Fruit fly (Drosophila melanogaster) whole organism, embryonic: ENCODE data around the gene Spn85F.

Experiments used
- CG10366 ChIP-seq: fragments of 200-800 bp; sonication (Bioruptor generic); IDR thresholded peaks from 2 replicates; pipeline ENCODE4 v1.3.6; 2022; ENCODE audit warnings: missing biosample characterization, missing genetic modification characterization
- CG11247 ChIP-seq: fragments of 200-800 bp; sonication (Bioruptor generic); IDR thresholded peaks from 2 replicates; pipeline ENCODE4 v1.3.6; 2022; ENCODE audit warnings: missing biosample characterization, missing genetic modification characterization
- CG12155 ChIP-seq: fragments of 200-800 bp; sonication (Bioruptor generic); optimal IDR thresholded peaks from 3 replicates; lab custom pipeline; 2016; ENCODE audit warnings: missing biosample characterization, missing genetic modification characterization
- CG15269 ChIP-seq: fragments of 200-800 bp; sonication (Bioruptor generic); optimal IDR thresholded peaks from 2 replicates; lab custom pipeline; 2018; ENCODE audit warnings: missing biosample characterization, mild to moderate bottlenecking, missing genetic modification characterization, moderate library complexity
- CG15696 ChIP-seq: fragments of 200-800 bp; sonication (Bioruptor generic); optimal IDR thresholded peaks from 2 replicates; lab custom pipeline; 2019; ENCODE audit warnings: missing biosample characterization, mild to moderate bottlenecking, missing genetic modification characterization, moderate library complexity
- CG17328 ChIP-seq: fragments of 200-800 bp; sonication (Bioruptor generic); IDR thresholded peaks from 2 replicates; pipeline ENCODE4 v1.3.6; 2022; ENCODE audit warnings: missing biosample characterization, missing genetic modification characterization
- CG34224 ChIP-seq: fragments of 200-800 bp; sonication (Bioruptor generic); IDR thresholded peaks from 3 replicates; pipeline ENCODE4 v1.3.6; 2022; ENCODE audit warnings: missing biosample characterization, missing genetic modification characterization; ENCODE audit not compliant: partially characterized antibody
- CG3847 ChIP-seq: fragments of 200-800 bp; sonication (Bioruptor generic); IDR thresholded peaks from 2 replicates; pipeline ENCODE4 v1.3.6; 2022; ENCODE audit warnings: missing biosample characterization, missing genetic modification characterization
- CG6272 ChIP-seq: fragments of 200-800 bp; sonication (Bioruptor generic); IDR thresholded peaks from 2 replicates; pipeline ENCODE4 v1.3.6; 2022; ENCODE audit warnings: missing biosample characterization, missing genetic modification characterization
- CG7786 ChIP-seq: fragments of 200-800 bp; sonication (Bioruptor generic); optimal IDR thresholded peaks from 2 replicates; lab custom pipeline; 2016; ENCODE audit warnings: missing biosample characterization, missing genetic modification characterization
- CG8089 ChIP-seq: fragments of 200-800 bp; sonication (Bioruptor generic); optimal IDR thresholded peaks from 3 replicates; lab custom pipeline; 2016; ENCODE audit warnings: missing biosample characterization, missing genetic modification characterization
- CG8388 ChIP-seq: fragments of 200-800 bp; sonication (Bioruptor generic); optimal IDR thresholded peaks from 2 replicates; lab custom pipeline; 2019; ENCODE audit warnings: missing biosample characterization, mild to moderate bottlenecking, missing genetic modification characterization, moderate library complexity
- CG8478 ChIP-seq: fragments of >200 bp; optimal IDR thresholded peaks from 2 replicates; lab custom pipeline; 2018
- CG8765 ChIP-seq: fragments of 200-800 bp; sonication (Bioruptor generic); IDR thresholded peaks from 2 replicates; pipeline ENCODE4 v1.3.6; 2022; ENCODE audit warnings: missing biosample characterization, missing genetic modification characterization
- CG9797 ChIP-seq: fragments of 200-800 bp; sonication (Bioruptor generic); optimal IDR thresholded peaks from 3 replicates; lab custom pipeline; 2018; ENCODE audit warnings: missing biosample characterization, mild to moderate bottlenecking, missing genetic modification characterization
- CTCF ChIP-seq: fragments of 200-800 bp; sonication (Bioruptor generic); optimal IDR thresholded peaks from 2 replicates; lab custom pipeline; 2017; ENCODE audit warnings: missing biosample characterization, mild to moderate bottlenecking, missing genetic modification characterization, moderate library complexity
- Dref ChIP-seq: fragments of 200-800 bp; sonication (Bioruptor generic); IDR thresholded peaks from 2 replicates; pipeline ENCODE4 v1.3.6; 2022; ENCODE audit warnings: missing biosample characterization, missing genetic modification characterization
- Drgx ChIP-seq: fragments of 200-800 bp; sonication (Bioruptor generic); IDR thresholded peaks from 2 replicates; pipeline ENCODE4 v1.3.6; 2022; ENCODE audit warnings: missing biosample characterization, missing genetic modification characterization
- E2f2 ChIP-seq: fragments of 200-800 bp; sonication (Bioruptor generic); IDR thresholded peaks from 2 replicates; pipeline ENCODE4 v1.3.6; 2022; ENCODE audit warnings: missing biosample characterization, missing genetic modification characterization
- Eip74EF ChIP-seq, 2 experiments: fragments of 200-800 bp in 1 of 2; fragments of >200 bp in 1 of 2; sonication (Bioruptor generic) in 1 of 2; optimal IDR thresholded peaks; 2 replicates each; lab custom pipeline; 2017 to 2019; ENCODE audit warnings: missing biosample characterization in 2 of 2, missing genetic modification characterization in 2 of 2, mild to moderate bottlenecking in 1 of 2, moderate library complexity in 1 of 2
- H2.0 ChIP-seq: fragments of 200-800 bp; sonication (Bioruptor generic); IDR thresholded peaks from 2 replicates; pipeline ENCODE4 v1.3.6; 2022; ENCODE audit warnings: missing biosample characterization, missing genetic modification characterization
- Jarid2 ChIP-seq: fragments of 200-800 bp; sonication (Bioruptor generic); optimal IDR thresholded peaks from 3 replicates; lab custom pipeline; 2017; ENCODE audit warnings: mild to moderate bottlenecking, missing biosample characterization, missing genetic modification reagents, missing genetic modification characterization
- MTF-1 ChIP-seq: fragments of 200-800 bp; sonication (Bioruptor generic); optimal IDR thresholded peaks from 2 replicates; lab custom pipeline; 2018; ENCODE audit warnings: missing biosample characterization, mild to moderate bottlenecking, missing genetic modification characterization, borderline replicate concordance
- Max ChIP-seq: fragments of 200-800 bp; sonication (Bioruptor generic); optimal IDR thresholded peaks from 2 replicates; lab custom pipeline; 2016; ENCODE audit warnings: missing biosample characterization, mild to moderate bottlenecking, missing genetic modification characterization
- Optix ChIP-seq: fragments of 200-800 bp; sonication (Bioruptor generic); IDR thresholded peaks from 3 replicates; pipeline ENCODE4 v1.3.6; 2022; ENCODE audit warnings: missing biosample characterization, missing genetic modification characterization
- Sin3A ChIP-seq: fragments of >200 bp; optimal IDR thresholded peaks from 2 replicates; lab custom pipeline; 2018
- Sox102F ChIP-seq: fragments of 200-800 bp; sonication (Bioruptor generic); optimal IDR thresholded peaks from 2 replicates; lab custom pipeline; 2018; ENCODE audit warnings: missing biosample characterization, mild to moderate bottlenecking, missing genetic modification characterization, moderate library complexity
- Sry-δ ChIP-seq: fragments of 200-800 bp; sonication (Bioruptor generic); optimal IDR thresholded peaks from 2 replicates; lab custom pipeline; 2016; ENCODE audit warnings: missing biosample characterization, missing genetic modification characterization
- Trl ChIP-seq, 3 experiments: fragments of >200 bp in 2 of 3; fragments of 200-800 bp in 1 of 3; sonication (Bioruptor generic) in 1 of 3; optimal IDR thresholded peaks; 2 replicates in 1 of 3; 3 replicates in 2 of 3; lab custom pipeline; 2016 to 2017; ENCODE audit warnings: missing biosample characterization in 1 of 3, missing genetic modification characterization in 1 of 3
- Xbp1 ChIP-seq: fragments of 200-800 bp; sonication (Bioruptor generic); optimal IDR thresholded peaks from 3 replicates; lab custom pipeline; 2016; ENCODE audit warnings: missing biosample characterization, mild to moderate bottlenecking, missing genetic modification characterization
- YL-1 ChIP-seq: fragments of 200-800 bp; sonication (Bioruptor generic); optimal IDR thresholded peaks from 3 replicates; lab custom pipeline; 2017; ENCODE audit warnings: missing biosample characterization, mild to moderate bottlenecking, missing genetic modification characterization
- ab ChIP-seq: fragments of 200-800 bp; sonication (Bioruptor generic); optimal IDR thresholded peaks from 2 replicates; lab custom pipeline; 2016; ENCODE audit warnings: missing biosample characterization, missing genetic modification characterization
- cg ChIP-seq: fragments of 200-800 bp; sonication (Bioruptor generic); optimal IDR thresholded peaks from 3 replicates; lab custom pipeline; 2019; ENCODE audit warnings: missing biosample characterization, mild to moderate bottlenecking, missing genetic modification characterization, moderate library complexity
- ci ChIP-seq: fragments of 200-800 bp; sonication (Bioruptor generic); IDR thresholded peaks from 3 replicates; pipeline ENCODE4 v1.3.6; 2022; ENCODE audit warnings: missing biosample characterization, missing genetic modification characterization
- crol ChIP-seq: fragments of 200-800 bp; sonication (Bioruptor generic); IDR thresholded peaks from 2 replicates; pipeline ENCODE4 v1.3.6; 2022; ENCODE audit warnings: missing biosample characterization, missing genetic modification characterization
- crp ChIP-seq, 2 experiments: fragments of 200-800 bp; sonication (Bioruptor generic); optimal IDR thresholded peaks; 2 replicates in 1 of 2; 3 replicates in 1 of 2; lab custom pipeline; 2017; ENCODE audit warnings: missing biosample characterization in 2 of 2, missing genetic modification characterization in 2 of 2, mild to moderate bottlenecking in 1 of 2, moderate library complexity in 1 of 2
- dm ChIP-seq: fragments of 200-800 bp; sonication (Bioruptor generic); optimal IDR thresholded peaks from 3 replicates; lab custom pipeline; 2016; ENCODE audit warnings: missing biosample characterization, missing genetic modification characterization
- fru ChIP-seq: fragments of >200 bp; optimal IDR thresholded peaks from 2 replicates; lab custom pipeline; 2017
- kah ChIP-seq: fragments of 200-800 bp; sonication (Bioruptor generic); optimal IDR thresholded peaks from 2 replicates; lab custom pipeline; 2018; ENCODE audit warnings: missing biosample characterization, mild to moderate bottlenecking, missing genetic modification characterization
- kni ChIP-seq: fragments of 200-800 bp; sonication (Bioruptor generic); optimal IDR thresholded peaks from 3 replicates; lab custom pipeline; 2017; ENCODE audit warnings: mild to moderate bottlenecking, missing biosample characterization, missing genetic modification reagents, missing genetic modification characterization
- pzg ChIP-seq: fragments of 200-800 bp; sonication (Bioruptor generic); optimal IDR thresholded peaks from 3 replicates; lab custom pipeline; 2018; ENCODE audit warnings: missing biosample characterization, mild to moderate bottlenecking, missing genetic modification characterization, moderate library complexity
- rib ChIP-seq: fragments of 200-800 bp; sonication (Bioruptor generic); IDR thresholded peaks from 2 replicates; pipeline ENCODE4 v1.3.6; 2022; ENCODE audit warnings: missing biosample characterization, missing genetic modification characterization
- sc ChIP-seq, 3 experiments: fragments of >200 bp in 2 of 3; fragments of 200-800 bp in 1 of 3; sonication (Bioruptor generic) in 1 of 3; optimal IDR thresholded peaks; 2 replicates in 2 of 3; 3 replicates in 1 of 3; lab custom pipeline; 2017; ENCODE audit warnings: mild to moderate bottlenecking in 1 of 3, missing biosample characterization in 1 of 3, missing genetic modification characterization in 1 of 3, missing genetic modification reagents in 1 of 3
- shn ChIP-seq: fragments of 200-800 bp; sonication (Bioruptor generic); optimal IDR thresholded peaks from 3 replicates; lab custom pipeline; 2016; ENCODE audit warnings: missing biosample characterization, missing genetic modification characterization
- so ChIP-seq: fragments of 200-800 bp; sonication (Bioruptor generic); IDR thresholded peaks from 3 replicates; pipeline ENCODE4 v1.3.6; 2022; ENCODE audit warnings: missing biosample characterization, missing genetic modification characterization
- sqz ChIP-seq: fragments of 200-800 bp; sonication (Bioruptor generic); optimal IDR thresholded peaks from 3 replicates; lab custom pipeline; 2018; ENCODE audit warnings: missing biosample characterization, mild to moderate bottlenecking, missing genetic modification characterization
- tap ChIP-seq: fragments of 200-800 bp; optimal IDR thresholded peaks from 3 replicates; lab custom pipeline; 2019; ENCODE audit warnings: missing biosample characterization, mild to moderate bottlenecking, missing genetic modification characterization, moderate library complexity
- tup ChIP-seq: fragments of 200-800 bp; sonication (Bioruptor generic); optimal IDR thresholded peaks from 2 replicates; lab custom pipeline; 2016; ENCODE audit warnings: missing biosample characterization, mild to moderate bottlenecking, missing genetic modification characterization, moderate library complexity
- tx ChIP-seq: fragments of 200-800 bp; sonication (Bioruptor generic); optimal IDR thresholded peaks from 2 replicates; lab custom pipeline; 2016; ENCODE audit warnings: missing biosample characterization, missing genetic modification characterization

Spn85F gene

dm6 chr3R:9985585-9986393, 11.2 kb upstream of the Spn85F start, which contains the start of gene Art4 (continued):
- no peak for TF ChIP-seq crol (GFP tag; lab: Robert Waterston, UW)
- TF ChIP-seq shn: no peak
- peak; percentile 32 for TF ChIP-seq Xbp1 (GFP tag; lab: Kevin White, UChicago)
- TF ChIP-seq Optix: no peak
- TF ChIP-seq dm (GFP tag; lab: Kevin White, UChicago): peak; percentile 50
- TF ChIP-seq Max: peak; percentile 42
- TF ChIP-seq Eip74EF (GFP tag; optimal IDR thresholded peaks at IDR 0.05; lab: Kevin White, UChicago): no peak
- TF ChIP-seq rib (GFP tag; lab: Robert Waterston, UW): peak; percentile 76; the same call in 1 of the 2 replicates
- peak; percentile 82 for TF ChIP-seq cg (GFP tag; lab: Kevin White, UChicago)
- TF ChIP-seq CG9797 (GFP tag; lab: Kevin White, UChicago): peak; percentile 41
- no peak for TF ChIP-seq CG8478 (lab: Kevin White, UChicago)
- TF ChIP-seq CG8388 (GFP tag; lab: Kevin White, UChicago): peak; percentile 12
- TF ChIP-seq ab (GFP tag; lab: Kevin White, UChicago): no peak
- peak; percentile 54; the same call in 1 of the 2 replicates for TF ChIP-seq CG6272 (GFP tag; lab: Robert Waterston, UW)
- TF ChIP-seq CG15269 (tag; lab: Kevin White, UChicago): peak; percentile 4
- peak; percentile 34 for TF ChIP-seq CG7786 (GFP tag; lab: Kevin White, UChicago)
- peak; percentile 74 for TF ChIP-seq YL-1 (GFP tag; lab: Kevin White, UChicago)
- TF ChIP-seq E2f2 (GFP tag; lab: Robert Waterston, UW): peak; percentile 35; the same call in 1 of the 2 replicates
- TF ChIP-seq crp (GFP tag; optimal IDR thresholded peaks at IDR 0.05; lab: Kevin White, UChicago): no peak
- TF ChIP-seq CG34224 (GFP tag; lab: Robert Waterston, UW): peak; percentile 49; the same call in 1 of the 3 replicates
- no peak for TF ChIP-seq tup (GFP tag; lab: Kevin White, UChicago)
- TF ChIP-seq Sox102F (GFP tag; lab: Kevin White, UChicago): no peak
- TF ChIP-seq CG11247 (GFP tag; lab: Robert Waterston, UW): no peak
- TF ChIP-seq CG10366 (GFP tag; lab: Robert Waterston, UW): peak; percentile 26; the same call in 1 of the 2 replicates
- peak; percentile 72 for TF ChIP-seq CTCF (GFP tag; lab: Kevin White, UChicago)
- peak; percentile 29 for TF ChIP-seq CG12155 (GFP tag; lab: Kevin White, UChicago)
- peak; percentile 46 for TF ChIP-seq CG15696 (tag; lab: Kevin White, UChicago)
- TF ChIP-seq CG17328 (GFP tag; lab: Robert Waterston, UW): no peak
- no peak for TF ChIP-seq H2.0 (GFP tag; lab: Robert Waterston, UW)
- peak; percentile 70 for TF ChIP-seq sqz
- TF ChIP-seq Jarid2: no peak
- peak; percentile 95 for TF ChIP-seq Sry-δ (GFP tag; lab: Kevin White, UChicago)

DNA sequence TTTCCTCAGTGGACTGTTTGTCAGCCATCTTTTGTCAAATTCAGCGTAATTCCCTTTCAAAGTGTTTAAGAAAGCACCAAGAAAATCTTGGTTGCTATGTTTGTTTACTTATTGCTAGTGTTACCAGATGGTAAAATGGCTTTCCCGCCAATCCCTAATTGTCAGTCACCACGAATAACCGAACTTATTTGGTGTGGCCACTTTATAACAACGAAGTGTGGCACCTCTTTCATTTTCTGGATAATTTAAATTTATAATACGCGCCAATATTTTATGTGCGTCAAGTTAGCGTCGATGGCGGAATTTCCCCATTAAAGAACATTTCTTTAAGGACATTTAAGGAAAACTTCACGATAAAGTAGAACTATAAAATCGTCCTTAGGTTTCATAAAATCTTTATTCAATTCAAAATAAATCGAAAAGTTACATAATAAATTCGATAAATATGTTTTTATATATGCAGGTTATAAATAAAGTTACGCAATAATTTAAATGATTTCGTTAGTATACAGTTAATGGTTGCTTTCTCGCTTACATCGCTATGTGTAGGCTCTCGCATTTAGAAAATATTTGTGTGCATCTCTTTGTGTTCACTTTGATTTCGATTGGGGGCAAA, 4.3 kb downstream of the Spn85F start, which contains the start of gene CG5359:
Gene CG5359 (minus strand): TSS at position 103 of the 616 bp plus-strand sequence.
- TF ChIP-seq so (GFP tag; lab: Robert Waterston, UW) (no peak), tx (no peak), Dref (peak; percentile 46), sc (optimal IDR thresholded peaks at IDR 0.05; lab: Kevin White, UChicago) (no peak), sc (GFP tag; optimal IDR thresholded peaks at IDR 0.05; lab: Kevin White, UChicago) (no peak), CG8089 (no peak), pzg (GFP tag; lab: Kevin White, UChicago) (peak; percentile 92), tap (tag; lab: Kevin White, UChicago) (no peak), fru (no peak), kah (GFP tag; lab: Kevin White, UChicago) (no peak), Sin3A (peak; percentile 31), CG3847 (GFP tag; lab: Robert Waterston, UW) (peak; percentile 22; the same call in 1 of the 2 replicates), Drgx (GFP tag; lab: Robert Waterston, UW) (no peak), CG8765 (no peak), Trl (optimal IDR thresholded peaks at IDR 0.05; lab: Kevin White, UChicago) (no peak), Trl (GFP tag; optimal IDR thresholded peaks at IDR 0.05; lab: Kevin White, UChicago) (no peak), MTF-1 (GFP tag; lab: Kevin White, UChicago) (no peak), ci (GFP tag; lab: Robert Waterston, UW) (peak; percentile 9; the same call in 1 of the 3 replicates), kni (GFP tag; lab: Kevin White, UChicago) (no peak)
